Worm (Caenorhabditis elegans): Measurements from ENCODE around the gene F09B12.5.

The F09B12.5 gene

ce11 chrX:15072877-15073276 is 11.6 kb upstream of the F09B12.5 start (continued):
- TF ChIP-seq rbr-2 (tag; optimal IDR thresholded peaks at IDR 0.05), result no peak
- TF ChIP-seq nhr-25 (tag; optimal IDR thresholded peaks at IDR 0.05; ENCODE audit: borderline replicate concordance, insufficient read depth), result peak; percentile 22
- no peak for TF ChIP-seq daf-12 (tag; optimal IDR thresholded peaks at IDR 0.05)
- no peak for TF ChIP-seq nhr-111 (GFP tag; optimal IDR thresholded peaks at IDR 0.05)
- TF ChIP-seq hlh-11 (tag; optimal IDR thresholded peaks at IDR 0.05), result peak; percentile 54
- no peak for TF ChIP-seq hif-1 (tag; optimal IDR thresholded peaks at IDR 0.05)
- TF ChIP-seq zip-11 (GFP tag; IDR thresholded peaks at IDR 0.05), result no peak
- no peak for TF ChIP-seq dpl-1 (GFP tag; optimal IDR thresholded peaks at IDR 0.05)
- no peak for TF ChIP-seq unc-39 (tag; optimal IDR thresholded peaks at IDR 0.05)
- no peak for TF ChIP-seq daf-16 (GFP tag; optimal IDR thresholded peaks at IDR 0.05)
- TF ChIP-seq daf-16 (tag; optimal IDR thresholded peaks at IDR 0.05), result no peak
- TF ChIP-seq nhr-41 (GFP tag; IDR thresholded peaks at IDR 0.05), result no peak
- TF ChIP-seq Y75B8A.6 (GFP tag; IDR thresholded peaks at IDR 0.05), result no peak

DNA sequence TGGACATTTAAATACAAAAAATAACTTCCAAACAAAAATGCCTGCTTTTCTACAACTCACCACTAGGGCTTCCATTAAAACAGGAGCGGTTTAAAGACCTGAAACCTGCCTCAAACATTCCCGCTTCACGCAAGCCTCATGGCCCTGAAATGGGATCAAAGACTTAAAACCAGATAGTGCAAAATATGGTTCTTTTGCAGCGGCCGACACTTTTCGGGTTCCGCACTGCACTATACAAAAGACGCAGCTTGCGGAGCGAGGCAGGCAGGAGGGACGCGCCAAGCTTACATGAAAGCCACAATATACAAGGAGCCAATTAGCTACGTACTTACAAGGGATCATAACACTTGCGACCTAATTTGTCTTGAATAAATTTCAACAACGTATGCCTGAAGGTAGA is 11.0 kb upstream of the F09B12.5 start:
- no peak for TF ChIP-seq sdz-12 (GFP tag; optimal IDR thresholded peaks at IDR 0.05)
- no peak for TF ChIP-seq zag-1 (tag; optimal IDR thresholded peaks at IDR 0.05)
- peak; percentile 34 for TF ChIP-seq mes-2 (tag; optimal IDR thresholded peaks at IDR 0.05; ENCODE audit: poor library complexity, severe bottlenecking)
- no peak for TF ChIP-seq aly-2 (tag; optimal IDR thresholded peaks at IDR 0.05)
- TF ChIP-seq T20F7.1 (GFP tag; optimal IDR thresholded peaks at IDR 0.05), result no peak
- TF ChIP-seq dmd-6 (GFP tag; IDR thresholded peaks at IDR 0.05), result no peak
- TF ChIP-seq nhr-48 (tag; optimal IDR thresholded peaks at IDR 0.05), result no peak
- TF ChIP-seq snpc-4 (tag; optimal IDR thresholded peaks at IDR 0.05), result peak; percentile 47
- no peak for TF ChIP-seq lsy-2 (tag; optimal IDR thresholded peaks at IDR 0.05)
- no peak for TF ChIP-seq nhr-6 (tag; optimal IDR thresholded peaks at IDR 0.05)
- TF ChIP-seq dve-1 (tag; optimal IDR thresholded peaks at IDR 0.05; ENCODE audit: insufficient read depth), result no peak
- TF ChIP-seq ces-1 (GFP tag; optimal IDR thresholded peaks at IDR 0.05), result no peak
- TF ChIP-seq nhr-11 (tag; optimal IDR thresholded peaks at IDR 0.05), result no peak
- no peak for TF ChIP-seq spr-1 (tag; optimal IDR thresholded peaks at IDR 0.05)
- TF ChIP-seq ceh-20 (GFP tag; IDR thresholded peaks at IDR 0.05), result no peak
- no peak for TF ChIP-seq pqm-1 (tag; optimal IDR thresholded peaks at IDR 0.05)
- no peak for TF ChIP-seq duxl-1 (tag; optimal IDR thresholded peaks at IDR 0.05; ENCODE audit: poor library complexity)
- no peak for TF ChIP-seq R02D3.7 (tag; optimal IDR thresholded peaks at IDR 0.05)

- TF ChIP-seq D1046.2 (GFP tag; IDR thresholded peaks at IDR 0.05) (no peak), snpc-1.2 (GFP tag; IDR thresholded peaks at IDR 0.05) (no peak), mxl-3 (GFP tag; optimal IDR thresholded peaks at IDR 0.05) (no peak), saeg-2 (GFP tag; IDR thresholded peaks at IDR 0.05) (0 out of 2 replicates have a peak, but pooled peaks have one; percentile 10), hmg-1.1 (GFP tag; IDR thresholded peaks at IDR 0.05) (peak; percentile 33; the same call in 1 of the 2 replicates), nhr-42 (GFP tag; IDR thresholded peaks at IDR 0.05) (0 out of 2 replicates have a peak, but pooled peaks have one; percentile 29), aha-1 (tag) (peak; percentile 53), egl-43 (GFP tag; IDR thresholded peaks at IDR 0.05) (0 out of 2 replicates have a peak, but pooled peaks have one; percentile 10)
These were observed 9.3 kb upstream of the F09B12.5 start for ce11 chrX:15075170-15075569.
